Worm (Caenorhabditis elegans) whole organism, L3 larva: ENCODE data around the gene K08C7.4.
A peak's percentile ranks its signal among the peaks of the same experiment; 100 is the strongest.

ENCODE experiments used
- ZK546.5 ChIP-seq: sonication (generic microtip); optimal IDR thresholded peaks from 2 replicates; lab custom pipeline; 2017; ENCODE audit warnings: missing biosample characterization, missing genetic modification characterization
- aly-2 ChIP-seq: fragments of 150-350 bp; optimal IDR thresholded peaks from 2 replicates; lab custom pipeline; 2014; ENCODE audit warnings: missing biosample characterization, missing genetic modification characterization
- ama-1 ChIP-seq: fragments of 150-350 bp; optimal IDR thresholded peaks from 2 replicates; lab custom pipeline; 2018
- ceh-16 ChIP-seq: sonication (generic microtip); optimal IDR thresholded peaks from 2 replicates; lab custom pipeline; 2017; ENCODE audit warnings: missing biosample characterization, missing genetic modification characterization
- ceh-28 ChIP-seq: fragments of 150-350 bp; optimal IDR thresholded peaks from 2 replicates; lab custom pipeline; 2014; ENCODE audit warnings: missing biosample characterization, missing genetic modification reagents, missing genetic modification characterization
- ceh-82 ChIP-seq: fragments of 150-350 bp; optimal IDR thresholded peaks from 2 replicates; lab custom pipeline; 2014; ENCODE audit warnings: missing biosample characterization, missing genetic modification characterization
- ceh-9 ChIP-seq: sonication (generic microtip); optimal IDR thresholded peaks from 2 replicates; lab custom pipeline; 2018; ENCODE audit warnings: missing biosample characterization, missing genetic modification characterization
- egl-27 ChIP-seq: sonication (generic microtip); optimal IDR thresholded peaks from 4 replicates; lab custom pipeline; 2017; ENCODE audit warnings: missing biosample characterization, missing genetic modification reagents, missing genetic modification characterization
- egl-5 ChIP-seq: fragments of 150-350 bp; optimal IDR thresholded peaks from 2 replicates; lab custom pipeline; 2017; ENCODE audit warnings: missing biosample characterization, missing genetic modification reagents, missing genetic modification characterization, inconsistent platforms
- elt-1 ChIP-seq: fragments of 150-350 bp; optimal IDR thresholded peaks from 2 replicates; lab custom pipeline; 2014; ENCODE audit warnings: missing biosample characterization, missing genetic modification characterization
- elt-2 ChIP-seq: sonication (generic microtip); optimal IDR thresholded peaks from 2 replicates; lab custom pipeline; 2016; ENCODE audit warnings: missing genetic modification reagents, mild to moderate bottlenecking, missing genetic modification characterization, missing compliant biosample characterization
- eor-1 ChIP-seq, 2 experiments: fragments of 150-350 bp; optimal IDR thresholded peaks; 2 replicates each; lab custom pipeline; 2014 to 2018; ENCODE audit warnings: missing biosample characterization in 2 of 2, missing genetic modification characterization in 2 of 2
- fkh-2 ChIP-seq: fragments of 150-350 bp; optimal IDR thresholded peaks from 2 replicates; lab custom pipeline; 2014; ENCODE audit warnings: missing biosample characterization, missing genetic modification reagents, missing genetic modification characterization
- fos-1 ChIP-seq: fragments of 150-350 bp; optimal IDR thresholded peaks from 2 replicates; lab custom pipeline; 2014; ENCODE audit warnings: missing biosample characterization, missing genetic modification characterization
- jun-1 ChIP-seq: fragments of 150-350 bp; optimal IDR thresholded peaks from 2 replicates; lab custom pipeline; 2014; ENCODE audit warnings: missing biosample characterization, missing genetic modification reagents, missing genetic modification characterization
- lin-15B ChIP-seq: fragments of 150-350 bp; optimal IDR thresholded peaks from 2 replicates; lab custom pipeline; 2014; ENCODE audit warnings: missing biosample characterization, missing genetic modification characterization
- lin-39 ChIP-seq: fragments of 150-350 bp; optimal IDR thresholded peaks from 2 replicates; lab custom pipeline; 2018; ENCODE audit warnings: missing biosample characterization, missing genetic modification reagents, missing genetic modification characterization
- mdl-1 ChIP-seq: fragments of 150-350 bp; optimal IDR thresholded peaks from 2 replicates; lab custom pipeline; 2014; ENCODE audit warnings: missing biosample characterization, missing genetic modification characterization
- mml-1 ChIP-seq: fragments of 150-350 bp; sonication (generic microtip); optimal IDR thresholded peaks from 3 replicates; lab custom pipeline; 2014; ENCODE audit warnings: missing biosample characterization, missing genetic modification characterization
- nfya-1 ChIP-seq: sonication (generic microtip); optimal IDR thresholded peaks from 2 replicates; lab custom pipeline; 2017; ENCODE audit warnings: missing genetic modification characterization, mild to moderate bottlenecking, missing compliant biosample characterization, antibody characterized with exemption, moderate library complexity; ENCODE audit not compliant: insufficient read depth
- nhr-11 ChIP-seq: fragments of 150-350 bp; optimal IDR thresholded peaks from 2 replicates; lab custom pipeline; 2014; ENCODE audit warnings: missing biosample characterization, missing genetic modification characterization
- nhr-12 ChIP-seq: fragments of 150-350 bp; optimal IDR thresholded peaks from 2 replicates; lab custom pipeline; 2014; ENCODE audit warnings: missing biosample characterization, missing genetic modification characterization
- nhr-23 ChIP-seq: fragments of 150-350 bp; optimal IDR thresholded peaks from 2 replicates; lab custom pipeline; 2014; ENCODE audit warnings: missing biosample characterization, missing genetic modification reagents, missing genetic modification characterization
- nhr-237 ChIP-seq: fragments of 150-350 bp; optimal IDR thresholded peaks from 2 replicates; lab custom pipeline; 2014; ENCODE audit warnings: missing biosample characterization, missing genetic modification characterization
- nhr-43 ChIP-seq: sonication (generic microtip); optimal IDR thresholded peaks from 2 replicates; lab custom pipeline; 2016; ENCODE audit warnings: mild to moderate bottlenecking, missing genetic modification characterization, missing compliant biosample characterization; ENCODE audit not compliant: poor library complexity, severe bottlenecking
- nhr-67 ChIP-seq: fragments of 150-350 bp; optimal IDR thresholded peaks from 2 replicates; lab custom pipeline; 2014; ENCODE audit warnings: missing biosample characterization, missing genetic modification characterization
- pha-4 ChIP-seq: fragments of 150-350 bp; optimal IDR thresholded peaks from 2 replicates; lab custom pipeline; 2014; ENCODE audit warnings: missing biosample characterization, missing genetic modification reagents, missing genetic modification characterization
- pqm-1 ChIP-seq: fragments of 150-350 bp; optimal IDR thresholded peaks from 2 replicates; lab custom pipeline; 2017; ENCODE audit warnings: missing biosample characterization, missing genetic modification characterization, inconsistent platforms
- sea-2 ChIP-seq: fragments of 150-350 bp; sonication (generic microtip); optimal IDR thresholded peaks from 4 replicates; lab custom pipeline; 2014; ENCODE audit warnings: missing biosample characterization, missing genetic modification reagents, missing genetic modification characterization
- skn-1 ChIP-seq: fragments of 150-350 bp; optimal IDR thresholded peaks from 2 replicates; lab custom pipeline; 2014; ENCODE audit warnings: missing biosample characterization, missing genetic modification characterization
- snpc-4 ChIP-seq: fragments of 150-350 bp; optimal IDR thresholded peaks from 2 replicates; lab custom pipeline; 2014; ENCODE audit warnings: missing biosample characterization, missing genetic modification characterization
- unc-39 ChIP-seq: sonication (generic microtip); optimal IDR thresholded peaks from 4 replicates; lab custom pipeline; 2017; ENCODE audit warnings: missing biosample characterization, missing genetic modification characterization
- unc-62 ChIP-seq: fragments of 150-350 bp; sonication (generic microtip); optimal IDR thresholded peaks from 4 replicates; lab custom pipeline; 2014; ENCODE audit warnings: missing biosample characterization, missing genetic modification reagents, missing genetic modification characterization
- zag-1 ChIP-seq: fragments of 150-350 bp; optimal IDR thresholded peaks from 2 replicates; lab custom pipeline; 2014; ENCODE audit warnings: missing biosample characterization, missing genetic modification characterization
- ztf-11 ChIP-seq: fragments of 150-350 bp; optimal IDR thresholded peaks from 2 replicates; lab custom pipeline; 2014; ENCODE audit warnings: missing biosample characterization, missing genetic modification characterization

Gene K08C7.4

ce11 chrIV:10680379-10680778, at the start of gene K08C7.4:
TSS of gene K08C7.4 (minus strand) at chrIV:10680479.
- TF ChIP-seq elt-2 (tag; lab: Kevin White, UChicago) (no peak), ceh-9 (no peak)

- TF ChIP-seq nhr-237 (no peak), mml-1 (tag; lab: Kevin White, UChicago) (no peak), nhr-12 (no peak)
Observed at ce11 chrIV:10727734-10728133, 47.5 kb upstream of the K08C7.4 start, which contains the start of gene ZC168.2. TSS of gene ZC168.2 (plus strand) at chrIV:10728034.

ce11 chrIV:10718865-10719264, 38.6 kb upstream of the K08C7.4 start:
- no peak for TF ChIP-seq nhr-12
- TF ChIP-seq nhr-237 = no peak
- TF ChIP-seq mdl-1 (tag; lab: Kevin White, UChicago) = no peak
- TF ChIP-seq snpc-4 (tag; lab: Kevin White, UChicago) = no peak
- TF ChIP-seq eor-1 (tag; optimal IDR thresholded peaks at IDR 0.05; lab: Kevin White, UChicago) = no peak
- TF ChIP-seq fkh-2 (tag; lab: Kevin White, UChicago) = no peak
- TF ChIP-seq elt-1 = no peak
- no peak for TF ChIP-seq nhr-67 (tag; lab: Kevin White, UChicago)
- no peak for TF ChIP-seq ztf-11 (tag; lab: Kevin White, UChicago)
- TF ChIP-seq nhr-23 = no peak
- no peak for TF ChIP-seq nhr-43 (tag; lab: Kevin White, UChicago)
- no peak for TF ChIP-seq unc-62 (GFP tag; lab: Kevin White, UChicago)
- TF ChIP-seq unc-39 (tag; lab: Kevin White, UChicago) = no peak
- no peak for TF ChIP-seq lin-39 (tag; lab: Kevin White, UChicago)
- TF ChIP-seq jun-1 = no peak
- no peak for TF ChIP-seq lin-15B
- TF ChIP-seq ceh-16 (tag; lab: Kevin White, UChicago) = no peak
- TF ChIP-seq nhr-11 (tag; lab: Kevin White, UChicago) = no peak
- no peak for TF ChIP-seq aly-2 (tag; lab: Kevin White, UChicago)
- TF ChIP-seq, all 47 proteins: peak for 0

- no peak for TF ChIP-seq ceh-28 (tag; lab: Kevin White, UChicago)
- no peak for TF ChIP-seq ceh-9
- TF ChIP-seq fos-1 (tag; lab: Kevin White, UChicago) = no peak
- TF ChIP-seq pha-4 (tag; lab: Kevin White, UChicago) = no peak
- no peak for TF ChIP-seq ceh-16 (tag; lab: Kevin White, UChicago)
- no peak for TF ChIP-seq nhr-237
- TF ChIP-seq elt-2 (tag; lab: Kevin White, UChicago) = no peak
- TF ChIP-seq nhr-11 (tag; lab: Kevin White, UChicago) = no peak
- no peak for TF ChIP-seq mml-1 (tag; lab: Kevin White, UChicago)
Observed at ce11 chrIV:10718075-10718474, 37.8 kb upstream of the K08C7.4 start.

- TF ChIP-seq nhr-43 (tag; lab: Kevin White, UChicago) (no peak), unc-62 (GFP tag; lab: Kevin White, UChicago) (no peak), mml-1 (tag; lab: Kevin White, UChicago) (no peak), ceh-82 (tag; lab: Kevin White, UChicago) (no peak), ZK546.5 (tag; lab: Kevin White, UChicago) (no peak), ama-1 (lab: Kevin White, UChicago) (no peak), nhr-23 (no peak), elt-1 (no peak), eor-1 (tag; optimal IDR thresholded peaks at IDR 0.05; lab: Kevin White, UChicago) (no peak), egl-5 (tag; lab: Kevin White, UChicago) (no peak), sea-2 (GFP tag; lab: Kevin White, UChicago) (no peak), mdl-1 (tag; lab: Kevin White, UChicago) (no peak), jun-1 (no peak)
Observed at ce11 chrIV:10716348-10716747, 36.1 kb upstream of the K08C7.4 start, which contains the start of gene ncx-3. TSS of gene ncx-3 (plus strand) at chrIV:10716648.

ce11 chrIV:10714594-10714993, 34.3 kb upstream of the K08C7.4 start:
- peak; percentile 2 for TF ChIP-seq elt-2 (tag; lab: Kevin White, UChicago)
- TF ChIP-seq jun-1 = no peak
- TF ChIP-seq zag-1 (tag; lab: Kevin White, UChicago) = no peak
- TF ChIP-seq mml-1 (tag; lab: Kevin White, UChicago) = no peak
- TF ChIP-seq egl-27 (tag; lab: Kevin White, UChicago) = no peak
- TF ChIP-seq pqm-1 (tag; lab: Kevin White, UChicago) = peak; percentile 7
- no peak for TF ChIP-seq ceh-16 (tag; lab: Kevin White, UChicago)
- TF ChIP-seq mdl-1 (tag; lab: Kevin White, UChicago) = no peak
- no peak for TF ChIP-seq ama-1 (lab: Kevin White, UChicago)
- no peak for TF ChIP-seq aly-2 (tag; lab: Kevin White, UChicago)
- no peak for TF ChIP-seq skn-1 (tag; lab: Kevin White, UChicago)
- TF ChIP-seq nfya-1 (tag; lab: Kevin White, UChicago) = no peak
- TF ChIP-seq ceh-82 (tag; lab: Kevin White, UChicago) = no peak
- TF ChIP-seq nhr-11 (tag; lab: Kevin White, UChicago) = no peak
- TF ChIP-seq pha-4 (tag; lab: Kevin White, UChicago) = peak; percentile 78
- TF ChIP-seq, all 47 proteins: peak for 3
